Fruit fly (Drosophila melanogaster): ENCODE measurements around the gene OXA1L.

Gene OXA1L

DNA sequence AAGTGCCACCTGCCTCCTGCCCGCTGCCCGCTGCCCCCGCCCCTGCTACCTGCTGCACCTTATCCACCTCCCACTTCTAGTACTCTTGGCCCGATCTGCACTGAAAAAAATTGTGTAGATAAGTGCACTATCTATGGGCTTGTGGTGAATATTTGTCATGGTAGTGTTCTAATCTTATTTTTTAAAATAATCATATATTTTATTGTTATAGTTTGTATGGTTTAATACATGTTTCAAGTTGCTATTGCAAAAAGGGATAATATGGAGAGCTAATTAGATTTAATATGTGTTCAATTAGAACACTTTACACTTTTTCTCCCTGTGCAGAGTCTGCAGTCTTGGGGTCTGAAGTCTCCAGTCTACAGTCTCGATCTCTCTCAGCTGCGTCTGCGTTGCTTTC lies 45.2 kb upstream of the OXA1L start (continued):
- TF ChIP-seq Opbp (GFP tag; IDR thresholded peaks at IDR 0.05; ENCODE audit: partially characterized antibody) (no peak), Usf (GFP tag; optimal IDR thresholded peaks at IDR 0.05) (no peak), CG14965 (GFP tag; optimal IDR thresholded peaks at IDR 0.05; ENCODE audit: borderline replicate concordance) (no peak), cad (GFP tag; optimal IDR thresholded peaks at IDR 0.05) (no peak), CG12071 (GFP tag; optimal IDR thresholded peaks at IDR 0.05) (no peak), stwl (tag; optimal IDR thresholded peaks at IDR 0.05) (no peak), HHEX (GFP tag; optimal IDR thresholded peaks at IDR 0.05) (peak; percentile 13), CG13894 (tag; optimal IDR thresholded peaks at IDR 0.05) (no peak), ab (GFP tag; optimal IDR thresholded peaks at IDR 0.05) (no peak), slou (GFP tag; optimal IDR thresholded peaks at IDR 0.05) (no peak), ttk (GFP tag; IDR thresholded peaks at IDR 0.05) (0 out of 2 replicates have a peak, but pooled peaks have one; percentile 20), run (tag; optimal IDR thresholded peaks at IDR 0.05) (no peak), corto (GFP tag; optimal IDR thresholded peaks at IDR 0.05) (no peak), aop (GFP tag; IDR thresholded peaks at IDR 0.05) (no peak), hkb (optimal IDR thresholded peaks at IDR 0.05) (no peak), hkb (GFP tag; IDR thresholded peaks at IDR 0.05) (no peak), CG15601 (tag; optimal IDR thresholded peaks at IDR 0.05) (no peak), sens-2 (GFP tag; IDR thresholded peaks at IDR 0.05) (no peak), CG13287 (GFP tag; IDR thresholded peaks at IDR 0.05; ENCODE audit: partially characterized antibody) (no peak), Fer3 (tag; optimal IDR thresholded peaks at IDR 0.05) (no peak), CG2889 (GFP tag; IDR thresholded peaks at IDR 0.05) (no peak), Ada2b (GFP tag; IDR thresholded peaks at IDR 0.05) (no peak), ac (GFP tag; optimal IDR thresholded peaks at IDR 0.05) (no peak), HLH3B (GFP tag; IDR thresholded peaks at IDR 0.05) (no peak), GATAe (GFP tag; conservative IDR thresholded peaks at IDR 0.05) (no peak), odd (GFP tag; optimal IDR thresholded peaks at IDR 0.05) (no peak), D19A (tag; optimal IDR thresholded peaks at IDR 0.05) (peak; percentile 47), Aef1 (GFP tag; IDR thresholded peaks at IDR 0.05) (no peak), onecut (GFP tag; IDR thresholded peaks at IDR 0.05) (peak; percentile 6; the same call in 1 of the 2 replicates), CG8388 (GFP tag; optimal IDR thresholded peaks at IDR 0.05) (peak; percentile 31), luna (GFP tag; optimal IDR thresholded peaks at IDR 0.05) (no peak), CG18262 (tag; optimal IDR thresholded peaks at IDR 0.05) (peak; percentile 71), Trl (optimal IDR thresholded peaks at IDR 0.05) (no peak), Trl (GFP tag; optimal IDR thresholded peaks at IDR 0.05) (no peak), CG4854 (GFP tag; optimal IDR thresholded peaks at IDR 0.05) (no peak), tin (GFP tag; optimal IDR thresholded peaks at IDR 0.05) (peak; percentile 6), D19B (GFP tag; optimal IDR thresholded peaks at IDR 0.05) (no peak), tna (GFP tag; IDR thresholded peaks at IDR 0.05; ENCODE audit: partially characterized antibody) (no peak), B-H2 (GFP tag; optimal IDR thresholded peaks at IDR 0.05) (no peak), chm (GFP tag; IDR thresholded peaks at IDR 0.05) (no peak), br (optimal IDR thresholded peaks at IDR 0.05) (no peak), Six4 (GFP tag; optimal IDR thresholded peaks at IDR 0.05) (no peak), Atf6 (GFP tag; IDR thresholded peaks at IDR 0.05) (no peak), tx (GFP tag; optimal IDR thresholded peaks at IDR 0.05) (no peak), ash1 (GFP tag; optimal IDR thresholded peaks at IDR 0.05) (no peak), CG17568 (GFP tag; optimal IDR thresholded peaks at IDR 0.05) (no peak), fd96Cb (tag; optimal IDR thresholded peaks at IDR 0.05) (peak; percentile 60), CG1647 (GFP tag; optimal IDR thresholded peaks at IDR 0.05) (no peak), scrt (GFP tag; optimal IDR thresholded peaks at IDR 0.05) (no peak), HLH54F (GFP tag; optimal IDR thresholded peaks at IDR 0.05) (no peak), ATbp (GFP tag; optimal IDR thresholded peaks at IDR 0.05) (peak; percentile 22), so (GFP tag; IDR thresholded peaks at IDR 0.05) (no peak), CG12769 (tag; optimal IDR thresholded peaks at IDR 0.05) (no peak)
